Fruit fly (Drosophila melanogaster): Measurements from ENCODE around the gene CG1801.

The CG1801 gene

dm6 chrX:21281039-21281911 is 36.0 kb downstream of the CG1801 start, which contains the start of gene Mnr:
TSS of gene Mnr (minus strand) at chrX:21281171.
- TF ChIP-seq ttk (optimal IDR thresholded peaks at IDR 0.05) = no peak
- TF ChIP-seq h (optimal IDR thresholded peaks at IDR 0.05) = no peak
- TF ChIP-seq psq (optimal IDR thresholded peaks at IDR 0.05) = no peak
- TF ChIP-seq Myc (optimal IDR thresholded peaks at IDR 0.05) = no peak
- no peak for TF ChIP-seq insv (optimal IDR thresholded peaks at IDR 0.05)
- TF ChIP-seq Sin3A (optimal IDR thresholded peaks at IDR 0.05) = no peak

DNA sequence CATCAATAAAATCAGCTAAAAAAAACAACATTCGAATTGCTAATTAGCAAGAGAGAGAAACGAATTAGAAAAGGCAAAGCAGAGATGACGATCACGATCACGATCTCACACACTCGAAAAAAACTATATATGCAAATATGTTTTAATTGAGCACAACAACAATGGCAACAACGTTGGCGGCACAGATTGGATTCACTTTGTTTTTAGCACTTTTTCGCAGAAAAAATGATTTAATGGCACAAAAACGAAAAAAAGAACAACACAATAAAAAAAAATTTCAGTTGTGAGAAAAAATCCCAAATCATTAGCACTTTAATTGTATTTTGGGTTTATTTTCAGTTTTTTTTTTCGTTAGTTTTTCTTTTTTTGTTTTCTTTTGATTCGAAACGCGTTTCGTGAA is 36.7 kb downstream of the CG1801 start:
- no peak for TF ChIP-seq Sin3A (optimal IDR thresholded peaks at IDR 0.05)
- no peak for TF ChIP-seq ttk (optimal IDR thresholded peaks at IDR 0.05)
- no peak for TF ChIP-seq Myc (optimal IDR thresholded peaks at IDR 0.05)
- no peak for TF ChIP-seq psq (optimal IDR thresholded peaks at IDR 0.05)
- no peak for TF ChIP-seq insv (optimal IDR thresholded peaks at IDR 0.05)
- TF ChIP-seq h (optimal IDR thresholded peaks at IDR 0.05) = no peak

DNA sequence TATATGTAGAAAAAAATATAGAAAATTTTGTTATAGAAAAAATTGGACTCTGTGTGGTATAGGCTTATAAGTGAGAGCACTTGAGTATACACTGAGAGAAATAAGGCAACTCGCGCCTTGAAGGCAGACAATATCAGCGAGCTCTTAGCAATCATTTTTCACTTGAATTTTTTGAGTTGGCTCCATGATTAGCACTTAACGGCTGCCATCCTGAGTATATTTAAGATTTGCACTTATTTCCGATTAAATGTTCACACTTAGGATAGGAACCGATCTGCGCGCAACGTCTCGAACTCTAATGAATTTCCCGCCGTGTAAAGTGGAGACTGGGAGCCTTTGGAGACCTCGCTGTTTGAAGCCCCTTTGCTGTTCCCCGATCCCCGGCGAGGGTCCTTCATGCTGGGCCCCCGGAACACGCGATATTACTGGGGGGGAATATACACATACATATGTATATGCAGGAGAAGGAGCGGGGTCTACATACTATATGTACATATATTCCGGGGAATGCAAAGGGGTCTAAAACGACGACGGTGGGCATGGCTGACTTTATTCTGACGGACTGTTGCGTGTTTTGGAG is 37.9 kb downstream of the CG1801 start:
- TF ChIP-seq psq (optimal IDR thresholded peaks at IDR 0.05) = no peak
- TF ChIP-seq insv (optimal IDR thresholded peaks at IDR 0.05) = no peak
- no peak for TF ChIP-seq Sin3A (optimal IDR thresholded peaks at IDR 0.05)
- no peak for TF ChIP-seq h (optimal IDR thresholded peaks at IDR 0.05)
- TF ChIP-seq ttk (optimal IDR thresholded peaks at IDR 0.05) = no peak
- TF ChIP-seq Myc (optimal IDR thresholded peaks at IDR 0.05) = no peak

DNA sequence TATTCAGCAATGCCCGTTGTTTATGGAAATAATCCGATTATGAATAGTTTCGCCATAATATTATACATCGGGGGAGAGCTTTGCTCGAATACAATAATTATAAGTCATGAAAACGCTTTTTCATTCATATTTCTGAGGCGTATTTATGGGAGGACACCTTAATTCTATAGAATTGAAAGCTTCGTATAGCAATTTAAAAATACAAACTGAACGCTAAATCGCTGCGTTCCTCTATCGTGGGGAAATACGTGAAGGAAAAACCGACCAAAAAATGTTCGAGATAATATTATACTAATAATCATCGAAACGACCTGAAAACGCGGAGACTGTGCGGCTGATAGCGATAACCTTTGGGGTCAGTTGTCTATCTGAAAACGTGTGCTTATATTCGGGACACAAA is 40.8 kb downstream of the CG1801 start:
- TF ChIP-seq psq (optimal IDR thresholded peaks at IDR 0.05) (no peak), Sin3A (optimal IDR thresholded peaks at IDR 0.05) (no peak), ttk (optimal IDR thresholded peaks at IDR 0.05) (no peak), h (optimal IDR thresholded peaks at IDR 0.05) (no peak), Myc (optimal IDR thresholded peaks at IDR 0.05) (no peak), insv (optimal IDR thresholded peaks at IDR 0.05) (no peak)

DNA sequence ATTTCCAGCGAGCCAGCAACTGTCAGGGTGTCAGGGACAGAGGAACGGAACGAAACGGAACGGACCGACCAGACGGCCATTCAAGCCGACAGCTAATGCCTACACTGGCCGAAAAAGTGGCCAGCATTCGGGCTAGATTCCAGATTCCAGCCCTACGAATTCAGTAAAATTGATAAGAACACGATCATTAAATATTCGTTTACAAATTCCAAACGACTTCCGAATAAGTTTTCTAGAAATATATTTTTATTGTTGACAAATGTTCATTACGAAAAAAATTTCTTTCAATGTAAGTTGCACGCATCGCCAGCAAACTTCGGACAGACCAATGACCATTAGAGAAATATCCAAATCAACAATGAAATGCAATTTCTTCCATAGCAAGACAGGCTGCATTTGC is 51.9 kb downstream of the CG1801 start:
- no peak for TF ChIP-seq ttk (optimal IDR thresholded peaks at IDR 0.05)
- TF ChIP-seq h (optimal IDR thresholded peaks at IDR 0.05) = no peak
- no peak for TF ChIP-seq Sin3A (optimal IDR thresholded peaks at IDR 0.05)
- TF ChIP-seq psq (optimal IDR thresholded peaks at IDR 0.05) = no peak
